Fruit fly (Drosophila melanogaster) whole organism, embryonic: ENCODE data around the gene CG34135.

ENCODE experiments used
- ATbp ChIP-seq: fragments of 200-800 bp; sonication (Bioruptor generic); optimal IDR thresholded peaks from 2 replicates; lab custom pipeline; 2017; ENCODE audit warnings: missing biosample characterization, mild to moderate bottlenecking, missing genetic modification characterization, missing genetic modification reagents
- Bteb2 ChIP-seq: fragments of 200-800 bp; sonication (Bioruptor generic); optimal IDR thresholded peaks from 2 replicates; lab custom pipeline; 2016; ENCODE audit warnings: missing biosample characterization, missing genetic modification characterization
- CG11398 ChIP-seq: fragments of 200-800 bp; sonication (Bioruptor generic); optimal IDR thresholded peaks from 2 replicates; lab custom pipeline; 2016; ENCODE audit warnings: missing biosample characterization, missing genetic modification characterization
- CG12299 ChIP-seq: fragments of 200-800 bp; sonication (Bioruptor generic); optimal IDR thresholded peaks from 2 replicates; lab custom pipeline; 2018; ENCODE audit warnings: missing biosample characterization, mild to moderate bottlenecking, missing genetic modification characterization
- CG12942 ChIP-seq: fragments of 200-800 bp; sonication (Bioruptor generic); optimal IDR thresholded peaks from 3 replicates; lab custom pipeline; 2016; ENCODE audit warnings: missing biosample characterization, missing genetic modification characterization
- CG15696 ChIP-seq: fragments of 200-800 bp; sonication (Bioruptor generic); optimal IDR thresholded peaks from 2 replicates; lab custom pipeline; 2019; ENCODE audit warnings: missing biosample characterization, mild to moderate bottlenecking, missing genetic modification characterization, moderate library complexity
- CG16813 ChIP-seq: fragments of 200-800 bp; sonication (Bioruptor generic); IDR thresholded peaks from 3 replicates; pipeline ENCODE4 v1.3.6; 2022; ENCODE audit warnings: missing biosample characterization, missing genetic modification characterization; ENCODE audit not compliant: partially characterized antibody
- CG16863 ChIP-seq: fragments of 200-800 bp; sonication (Bioruptor generic); optimal IDR thresholded peaks from 3 replicates; lab custom pipeline; 2016; ENCODE audit warnings: missing biosample characterization, missing genetic modification characterization
- CG17328 ChIP-seq: fragments of 200-800 bp; sonication (Bioruptor generic); IDR thresholded peaks from 2 replicates; pipeline ENCODE4 v1.3.6; 2022; ENCODE audit warnings: missing biosample characterization, missing genetic modification characterization
- CG18262 ChIP-seq: fragments of 200-800 bp; optimal IDR thresholded peaks from 3 replicates; lab custom pipeline; 2019; ENCODE audit warnings: missing biosample characterization, mild to moderate bottlenecking, missing genetic modification characterization, moderate library complexity
- CG18599 ChIP-seq: fragments of 200-800 bp; sonication (Bioruptor generic); optimal IDR thresholded peaks from 3 replicates; lab custom pipeline; 2017; ENCODE audit warnings: missing biosample characterization, missing genetic modification characterization, mild to moderate bottlenecking, moderate library complexity, missing genetic modification reagents
- CG18619 ChIP-seq: fragments of 200-800 bp; sonication (Bioruptor generic); optimal IDR thresholded peaks from 3 replicates; lab custom pipeline; 2017; ENCODE audit warnings: missing biosample characterization, mild to moderate bottlenecking, missing genetic modification characterization
- CG31441 ChIP-seq: fragments of 200-800 bp; sonication (Bioruptor generic); IDR thresholded peaks from 2 replicates; pipeline ENCODE4 v1.3.6; 2022; ENCODE audit warnings: missing biosample characterization, missing genetic modification characterization
- CG33213 ChIP-seq: fragments of 200-800 bp; sonication (Bioruptor generic); optimal IDR thresholded peaks from 3 replicates; lab custom pipeline; 2016; ENCODE audit warnings: missing biosample characterization, missing genetic modification characterization
- CG33557 ChIP-seq: fragments of 200-800 bp; sonication (Bioruptor generic); optimal IDR thresholded peaks from 2 replicates; lab custom pipeline; 2019; ENCODE audit warnings: missing biosample characterization, mild to moderate bottlenecking, missing genetic modification characterization, moderate library complexity
- CG9437 ChIP-seq: fragments of 200-800 bp; sonication (Bioruptor generic); optimal IDR thresholded peaks from 2 replicates; lab custom pipeline; 2018; ENCODE audit warnings: missing biosample characterization, mild to moderate bottlenecking, missing genetic modification characterization
- CG9797 ChIP-seq: fragments of 200-800 bp; sonication (Bioruptor generic); optimal IDR thresholded peaks from 3 replicates; lab custom pipeline; 2018; ENCODE audit warnings: missing biosample characterization, mild to moderate bottlenecking, missing genetic modification characterization
- CG9817 ChIP-seq: fragments of 200-800 bp; sonication (Bioruptor generic); optimal IDR thresholded peaks from 2 replicates; lab custom pipeline; 2018; ENCODE audit warnings: missing biosample characterization, mild to moderate bottlenecking, missing genetic modification characterization, moderate library complexity
- Dbx ChIP-seq: fragments of 200-800 bp; sonication (Bioruptor generic); IDR thresholded peaks from 3 replicates; pipeline ENCODE4 v1.3.6; 2022; ENCODE audit warnings: missing biosample characterization, missing genetic modification characterization
- Dip2 ChIP-seq: fragments of 200-800 bp; sonication (Bioruptor generic); IDR thresholded peaks from 2 replicates; pipeline ENCODE4 v1.3.6; 2022; ENCODE audit warnings: missing biosample characterization, missing genetic modification characterization
- Doc2 ChIP-seq: fragments of 200-800 bp; sonication (Bioruptor generic); IDR thresholded peaks from 2 replicates; pipeline ENCODE4 v1.3.6; 2022; ENCODE audit warnings: missing biosample characterization, missing genetic modification characterization
- Ets65A ChIP-seq: fragments of 200-800 bp; sonication (Bioruptor generic); peaks from one replicate; lab custom pipeline; 2016; ENCODE audit warnings: missing biosample characterization, missing genetic modification characterization
- Hand ChIP-seq: fragments of 200-800 bp; sonication (Bioruptor generic); optimal IDR thresholded peaks from 2 replicates; lab custom pipeline; 2017; ENCODE audit warnings: mild to moderate bottlenecking, missing biosample characterization, missing genetic modification reagents, missing genetic modification characterization
- Hr3 ChIP-seq: fragments of 200-800 bp; sonication (Bioruptor generic); optimal IDR thresholded peaks from 3 replicates; lab custom pipeline; 2016; ENCODE audit warnings: missing biosample characterization, missing genetic modification characterization
- Kr ChIP-seq: fragments of 200-800 bp; sonication (Bioruptor generic); optimal IDR thresholded peaks from 2 replicates; lab custom pipeline; 2017; ENCODE audit warnings: missing biosample characterization, mild to moderate bottlenecking, missing genetic modification characterization
- Lhr ChIP-seq: fragments of 200-800 bp; sonication (Bioruptor generic); optimal IDR thresholded peaks from 3 replicates; lab custom pipeline; 2017; ENCODE audit warnings: mild to moderate bottlenecking, missing biosample characterization, missing genetic modification reagents, missing genetic modification characterization
- MBD-R2 ChIP-seq: fragments of 200-800 bp; sonication (Bioruptor generic); IDR thresholded peaks from 2 replicates; pipeline ENCODE4 v1.3.6; 2022; ENCODE audit warnings: missing biosample characterization, missing genetic modification characterization
- Nf-YC ChIP-seq: fragments of 200-800 bp; optimal IDR thresholded peaks from 3 replicates; lab custom pipeline; 2019; ENCODE audit warnings: missing biosample characterization, mild to moderate bottlenecking, missing genetic modification characterization, moderate library complexity
- Oli ChIP-seq: fragments of 200-800 bp; sonication (Bioruptor generic); optimal IDR thresholded peaks from 2 replicates; lab custom pipeline; 2018; ENCODE audit warnings: missing biosample characterization, mild to moderate bottlenecking, missing genetic modification characterization, moderate library complexity
- Sin3A ChIP-seq: fragments of >200 bp; optimal IDR thresholded peaks from 2 replicates; lab custom pipeline; 2018
- ara ChIP-seq: fragments of 200-800 bp; sonication (Bioruptor generic); IDR thresholded peaks from 2 replicates; pipeline ENCODE4 v1.3.6; 2022; ENCODE audit warnings: missing biosample characterization, missing genetic modification characterization
- br ChIP-seq: fragments of >200 bp; optimal IDR thresholded peaks from 2 replicates; lab custom pipeline; 2017
- bsh ChIP-seq, 2 experiments: fragments of 200-800 bp; sonication (Bioruptor generic); optimal IDR thresholded peaks; 2 replicates each; lab custom pipeline; 2017 to 2018; ENCODE audit warnings: mild to moderate bottlenecking in 2 of 2, missing biosample characterization in 2 of 2, missing genetic modification characterization in 2 of 2, moderate library complexity in 1 of 2
- corto ChIP-seq: fragments of 200-800 bp; sonication (Bioruptor generic); optimal IDR thresholded peaks from 2 replicates; lab custom pipeline; 2016; ENCODE audit warnings: missing biosample characterization, mild to moderate bottlenecking, missing genetic modification characterization, moderate library complexity
- crc ChIP-seq: fragments of 200-800 bp; sonication (Bioruptor generic); optimal IDR thresholded peaks from 2 replicates; lab custom pipeline; 2016; ENCODE audit warnings: missing biosample characterization, missing genetic modification characterization
- dan ChIP-seq: fragments of 200-800 bp; sonication (Bioruptor generic); IDR thresholded peaks from 2 replicates; pipeline ENCODE4 v1.3.6; 2022; ENCODE audit warnings: missing biosample characterization, missing genetic modification characterization
- dysf ChIP-seq: fragments of 200-800 bp; sonication (Bioruptor generic); IDR thresholded peaks from 3 replicates; pipeline ENCODE4 v1.3.6; 2022; ENCODE audit warnings: missing biosample characterization, missing genetic modification characterization
- gsb ChIP-seq: fragments of 200-800 bp; sonication (Bioruptor generic); IDR thresholded peaks from 2 replicates; pipeline ENCODE4 v1.3.6; 2022; ENCODE audit warnings: missing biosample characterization, missing genetic modification characterization
- her ChIP-seq: fragments of 200-800 bp; sonication (Bioruptor generic); optimal IDR thresholded peaks from 2 replicates; lab custom pipeline; 2016; ENCODE audit warnings: missing biosample characterization, missing genetic modification characterization
- knrl ChIP-seq: fragments of 200-800 bp; sonication (Bioruptor generic); IDR thresholded peaks from 3 replicates; pipeline ENCODE4 v1.3.6; 2022; ENCODE audit warnings: missing biosample characterization, missing genetic modification characterization; ENCODE audit not compliant: partially characterized antibody
- nom ChIP-seq: fragments of 200-800 bp; sonication (Bioruptor generic); optimal IDR thresholded peaks from 2 replicates; lab custom pipeline; 2017; ENCODE audit warnings: missing biosample characterization, missing genetic modification characterization, mild to moderate bottlenecking, moderate library complexity, missing genetic modification reagents
- phol ChIP-seq: fragments of 200-800 bp; sonication (Bioruptor generic); optimal IDR thresholded peaks from 3 replicates; lab custom pipeline; 2018; ENCODE audit warnings: missing biosample characterization, mild to moderate bottlenecking, missing genetic modification characterization, moderate library complexity
- psq ChIP-seq: fragments of 200-800 bp; sonication (Bioruptor generic); optimal IDR thresholded peaks from 2 replicates; lab custom pipeline; 2017; ENCODE audit warnings: missing biosample characterization, missing genetic modification characterization
- pum ChIP-seq: fragments of 200-800 bp; sonication (Bioruptor generic); optimal IDR thresholded peaks from 2 replicates; lab custom pipeline; 2016; ENCODE audit warnings: missing biosample characterization, missing genetic modification characterization
- rib ChIP-seq: fragments of 200-800 bp; sonication (Bioruptor generic); IDR thresholded peaks from 2 replicates; pipeline ENCODE4 v1.3.6; 2022; ENCODE audit warnings: missing biosample characterization, missing genetic modification characterization
- sug ChIP-seq: fragments of 200-800 bp; optimal IDR thresholded peaks from 2 replicates; lab custom pipeline; 2019; ENCODE audit warnings: missing biosample characterization, mild to moderate bottlenecking, missing genetic modification characterization, moderate library complexity
- tll ChIP-seq, 2 experiments: fragments of 200-800 bp in 1 of 2; fragments of >200 bp in 1 of 2; sonication (Bioruptor generic) in 1 of 2; optimal IDR thresholded peaks; 2 replicates each; lab custom pipeline; 2017 to 2019; ENCODE audit warnings: missing biosample characterization in 2 of 2, missing genetic modification characterization in 2 of 2, mild to moderate bottlenecking in 1 of 2, moderate library complexity in 1 of 2
- tna ChIP-seq: fragments of 200-800 bp; sonication (Bioruptor generic); IDR thresholded peaks from 2 replicates; pipeline ENCODE4 v1.3.6; 2022; ENCODE audit warnings: missing biosample characterization, missing genetic modification characterization; ENCODE audit not compliant: partially characterized antibody
- toy ChIP-seq: fragments of 200-800 bp; sonication (Bioruptor generic); IDR thresholded peaks from 2 replicates; pipeline ENCODE4 v1.3.6; 2022; ENCODE audit warnings: missing biosample characterization, missing genetic modification characterization

Gene CG34135

DNA sequence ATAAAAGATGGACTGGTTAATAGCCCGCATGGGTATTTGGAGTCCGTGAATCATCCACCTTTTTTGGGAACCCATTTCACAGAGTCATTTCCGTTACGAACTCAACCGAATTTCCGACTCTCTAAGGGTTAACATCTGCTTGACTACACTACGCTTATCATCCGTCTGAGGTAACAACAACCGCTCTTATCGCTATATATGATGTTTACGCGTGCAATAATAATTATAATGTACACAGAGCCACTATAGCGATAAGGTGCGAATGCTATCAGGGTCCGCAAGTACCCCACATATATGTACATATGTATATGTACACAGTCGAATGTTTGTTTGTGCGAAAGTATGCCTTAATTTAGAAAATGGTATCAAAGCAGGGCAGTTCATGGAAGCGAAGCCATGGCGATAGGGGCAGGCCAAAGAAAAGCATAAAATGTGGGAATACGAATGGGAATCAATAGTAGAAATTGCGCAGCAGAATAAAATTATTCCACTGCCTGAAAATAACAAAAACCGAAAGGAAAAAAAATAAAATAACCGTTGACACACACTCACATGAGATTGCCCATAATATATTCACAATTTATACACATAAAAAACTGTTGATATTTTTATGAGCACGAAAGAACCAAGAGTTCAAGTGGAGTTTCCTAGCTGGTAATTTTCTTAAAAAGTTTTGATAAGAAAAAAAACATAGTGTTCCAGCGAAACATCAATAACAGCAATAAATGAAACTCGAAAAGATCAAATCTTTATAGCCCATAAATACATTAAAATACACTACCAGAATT is 42.6 kb upstream of the CG34135 start (continued):
- TF ChIP-seq Nf-YC (tag; lab: Kevin White, UChicago) (peak; percentile 67), her (GFP tag; lab: Kevin White, UChicago) (peak; percentile 78), pum (GFP tag; lab: Kevin White, UChicago) (peak; percentile 23), Dbx (GFP tag; lab: Robert Waterston, UW) (peak; percentile 74), dysf (peak; percentile 36; the same call in 2 of the 3 replicates), knrl (GFP tag; lab: Robert Waterston, UW) (no peak), CG9437 (GFP tag; lab: Kevin White, UChicago) (peak; percentile 34), MBD-R2 (GFP tag; lab: Robert Waterston, UW) (peak; percentile 47; the same call in 1 of the 2 replicates), gsb (GFP tag; lab: Robert Waterston, UW) (peak; percentile 69), tna (GFP tag; lab: Robert Waterston, UW) (no peak), CG9797 (peak; percentile 2), Sin3A (lab: Kevin White, UChicago) (no peak), Dip2 (GFP tag; lab: Robert Waterston, UW) (no peak), Hr3 (no peak), Hand (GFP tag; lab: Kevin White, UChicago) (peak; percentile 85), nom (GFP tag; lab: Kevin White, UChicago) (peak; percentile 84), bsh (GFP tag; optimal IDR thresholded peaks at IDR 0.05; lab: Kevin White, UChicago) (peak in 1 of 2 experiments; percentile 88), CG17328 (GFP tag; lab: Robert Waterston, UW) (peak; percentile 79), br (lab: Kevin White, UChicago) (no peak), CG9817 (tag; lab: Kevin White, UChicago) (peak; percentile 56), toy (peak; percentile 14; the same call in 1 of the 2 replicates), CG31441 (GFP tag; lab: Robert Waterston, UW) (peak; percentile 14; the same call in 1 of the 2 replicates), sug (tag; lab: Kevin White, UChicago) (peak; percentile 96), CG16813 (no peak), Lhr (peak; percentile 81), tll (GFP tag; optimal IDR thresholded peaks at IDR 0.05; lab: Kevin White, UChicago) (peak in 1 of 2 experiments; percentile 24), ATbp (GFP tag; lab: Kevin White, UChicago) (peak; percentile 98), CG18619 (GFP tag; lab: Kevin White, UChicago) (peak; percentile 90), rib (GFP tag; lab: Robert Waterston, UW) (peak; percentile 87), dan (GFP tag; lab: Robert Waterston, UW) (no peak), CG33557 (GFP tag; lab: Kevin White, UChicago) (peak; percentile 89), CG11398 (peak; percentile 90), CG15696 (peak; percentile 89), crc (GFP tag; lab: Kevin White, UChicago) (no peak), phol (tag; lab: Kevin White, UChicago) (peak; percentile 29), CG16863 (GFP tag; lab: Kevin White, UChicago) (peak; percentile 84), Oli (tag; lab: Kevin White, UChicago) (no peak), CG12942 (GFP tag; lab: Kevin White, UChicago) (peak; percentile 75), Doc2 (no peak), CG12299 (tag; lab: Kevin White, UChicago) (peak; percentile 93), corto (GFP tag; lab: Kevin White, UChicago) (peak; percentile 10), Ets65A (GFP tag; lab: Kevin White, UChicago) (peak; percentile 74), psq (GFP tag; lab: Kevin White, UChicago) (peak; percentile 71), Bteb2 (GFP tag; lab: Kevin White, UChicago) (peak; percentile 69), CG18262 (tag; lab: Kevin White, UChicago) (peak; percentile 54), CG18599 (GFP tag; lab: Kevin White, UChicago) (peak; percentile 91), ara (GFP tag; lab: Robert Waterston, UW) (peak; percentile 87), CG33213 (peak; percentile 84), Kr (GFP tag; lab: Kevin White, UChicago) (peak; percentile 95)
